Fruit fly (Drosophila melanogaster) whole organism, embryonic: ENCODE measurements around the gene CG15034.

ENCODE experiments used
- Atf6 ChIP-seq: fragments of 200-800 bp; sonication (Bioruptor generic); IDR thresholded peaks from 2 replicates; pipeline ENCODE4 v1.3.6; 2022; ENCODE audit warnings: missing biosample characterization, missing genetic modification characterization
- BEAF-32 ChIP-seq: fragments of 200-800 bp; sonication (Bioruptor generic); optimal IDR thresholded peaks from 3 replicates; lab custom pipeline; 2017; ENCODE audit warnings: missing biosample characterization, missing genetic modification characterization, mild to moderate bottlenecking, moderate library complexity, missing genetic modification reagents
- Blimp-1 ChIP-seq: fragments of 200-800 bp; sonication (Bioruptor generic); optimal IDR thresholded peaks from 3 replicates; lab custom pipeline; 2018; ENCODE audit warnings: missing biosample characterization, missing genetic modification characterization, mild to moderate bottlenecking, moderate library complexity, missing genetic modification reagents
- Bteb2 ChIP-seq: fragments of 200-800 bp; sonication (Bioruptor generic); optimal IDR thresholded peaks from 2 replicates; lab custom pipeline; 2016; ENCODE audit warnings: missing biosample characterization, missing genetic modification characterization
- CG10147 ChIP-seq: fragments of 200-800 bp; sonication (Bioruptor generic); optimal IDR thresholded peaks from 2 replicates; lab custom pipeline; 2019; ENCODE audit warnings: missing biosample characterization, mild to moderate bottlenecking, missing genetic modification characterization, moderate library complexity
- CG11456 ChIP-seq: fragments of 200-800 bp; sonication (Bioruptor generic); IDR thresholded peaks from 3 replicates; pipeline ENCODE4 v1.3.6; 2022; ENCODE audit warnings: missing biosample characterization, missing genetic modification characterization
- CG12391 ChIP-seq: fragments of 200-800 bp; sonication (Bioruptor generic); optimal IDR thresholded peaks from 3 replicates; lab custom pipeline; 2018; ENCODE audit warnings: missing biosample characterization, mild to moderate bottlenecking, missing genetic modification characterization, moderate library complexity
- CG13624 ChIP-seq: fragments of 200-800 bp; sonication (Bioruptor generic); optimal IDR thresholded peaks from 2 replicates; lab custom pipeline; 2016; ENCODE audit warnings: missing biosample characterization, missing genetic modification characterization
- CG15514 ChIP-seq: fragments of 200-800 bp; sonication (Bioruptor generic); optimal IDR thresholded peaks from 3 replicates; lab custom pipeline; 2017; ENCODE audit warnings: missing biosample characterization, missing genetic modification characterization, mild to moderate bottlenecking, moderate library complexity, missing genetic modification reagents
- CG1602 ChIP-seq: fragments of 200-800 bp; sonication (Bioruptor generic); optimal IDR thresholded peaks from 3 replicates; lab custom pipeline; 2016; ENCODE audit warnings: missing biosample characterization, missing genetic modification characterization
- CG1647 ChIP-seq: fragments of 200-800 bp; sonication (Bioruptor generic); optimal IDR thresholded peaks from 3 replicates; lab custom pipeline; 2016; ENCODE audit warnings: missing biosample characterization, missing genetic modification characterization
- CG16779 ChIP-seq: fragments of 200-800 bp; sonication (Bioruptor generic); IDR thresholded peaks from 2 replicates; pipeline ENCODE4 v1.3.6; 2022; ENCODE audit warnings: missing biosample characterization, missing genetic modification characterization
- CG17385 ChIP-seq: fragments of 200-800 bp; sonication (Bioruptor generic); optimal IDR thresholded peaks from 3 replicates; lab custom pipeline; 2018; ENCODE audit warnings: missing biosample characterization, mild to moderate bottlenecking, missing genetic modification characterization
- CG17912 ChIP-seq: fragments of 200-800 bp; sonication (Bioruptor generic); optimal IDR thresholded peaks from 2 replicates; lab custom pipeline; 2018; ENCODE audit warnings: missing biosample characterization, mild to moderate bottlenecking, missing genetic modification characterization
- CG2678 ChIP-seq: fragments of 200-800 bp; sonication (Bioruptor generic); optimal IDR thresholded peaks from 3 replicates; lab custom pipeline; 2019; ENCODE audit warnings: missing biosample characterization, mild to moderate bottlenecking, missing genetic modification characterization, moderate library complexity
- CG34422 ChIP-seq: fragments of 200-800 bp; sonication (Bioruptor generic); IDR thresholded peaks from 3 replicates; pipeline ENCODE4 v1.3.6; 2022; ENCODE audit warnings: missing biosample characterization, missing genetic modification characterization
- CG4360 ChIP-seq: fragments of 200-800 bp; sonication (Bioruptor generic); IDR thresholded peaks from 2 replicates; pipeline ENCODE4 v1.3.6; 2022; ENCODE audit warnings: missing biosample characterization, missing genetic modification characterization
- CG6813 ChIP-seq: fragments of 200-800 bp; sonication (Bioruptor generic); optimal IDR thresholded peaks from 2 replicates; lab custom pipeline; 2017; ENCODE audit warnings: missing biosample characterization, missing genetic modification characterization, mild to moderate bottlenecking, moderate library complexity, missing genetic modification reagents
- CG7928 ChIP-seq: fragments of 200-800 bp; sonication (Bioruptor generic); optimal IDR thresholded peaks from 2 replicates; lab custom pipeline; 2017; ENCODE audit warnings: missing biosample characterization, mild to moderate bottlenecking, missing genetic modification characterization
- CG8281 ChIP-seq: fragments of 200-800 bp; sonication (Bioruptor generic); optimal IDR thresholded peaks from 2 replicates; lab custom pipeline; 2018; ENCODE audit warnings: missing biosample characterization, mild to moderate bottlenecking, missing genetic modification characterization, moderate library complexity
- CG9609 ChIP-seq: fragments of 200-800 bp; sonication (Bioruptor generic); optimal IDR thresholded peaks from 3 replicates; lab custom pipeline; 2016; ENCODE audit warnings: missing biosample characterization, missing genetic modification characterization
- Camta ChIP-seq: fragments of 200-800 bp; sonication (Bioruptor generic); optimal IDR thresholded peaks from 2 replicates; lab custom pipeline; 2016; ENCODE audit warnings: missing biosample characterization, missing genetic modification characterization
- Dbx ChIP-seq: fragments of 200-800 bp; sonication (Bioruptor generic); IDR thresholded peaks from 3 replicates; pipeline ENCODE4 v1.3.6; 2022; ENCODE audit warnings: missing biosample characterization, missing genetic modification characterization
- Dip2 ChIP-seq: fragments of 200-800 bp; sonication (Bioruptor generic); IDR thresholded peaks from 2 replicates; pipeline ENCODE4 v1.3.6; 2022; ENCODE audit warnings: missing biosample characterization, missing genetic modification characterization
- Dll ChIP-seq: fragments of 200-800 bp; sonication (Bioruptor generic); IDR thresholded peaks from 4 replicates; pipeline ENCODE4 v1.3.6; 2022; ENCODE audit warnings: missing biosample characterization, missing genetic modification characterization; ENCODE audit not compliant: partially characterized antibody
- H15 ChIP-seq: fragments of 200-800 bp; sonication (Bioruptor generic); IDR thresholded peaks from 3 replicates; pipeline ENCODE4 v1.3.6; 2022; ENCODE audit warnings: missing biosample characterization, missing genetic modification characterization
- Hand ChIP-seq: fragments of 200-800 bp; sonication (Bioruptor generic); optimal IDR thresholded peaks from 2 replicates; lab custom pipeline; 2017; ENCODE audit warnings: mild to moderate bottlenecking, missing biosample characterization, missing genetic modification reagents, missing genetic modification characterization
- HmgZ ChIP-seq: fragments of 200-800 bp; sonication (Bioruptor generic); optimal IDR thresholded peaks from 2 replicates; lab custom pipeline; 2018; ENCODE audit warnings: missing biosample characterization, mild to moderate bottlenecking, missing genetic modification characterization
- Hr39 ChIP-seq: fragments of >200 bp; optimal IDR thresholded peaks from 2 replicates; lab custom pipeline; 2017
- Hsf ChIP-seq: fragments of 200-800 bp; sonication (Bioruptor generic); optimal IDR thresholded peaks from 3 replicates; lab custom pipeline; 2016; ENCODE audit warnings: missing biosample characterization, missing genetic modification characterization
- Ravus ChIP-seq: fragments of 200-800 bp; sonication (Bioruptor generic); IDR thresholded peaks from 2 replicates; pipeline ENCODE4 v1.3.6; 2022; ENCODE audit warnings: missing biosample characterization, missing genetic modification characterization
- Sin3A ChIP-seq: fragments of >200 bp; optimal IDR thresholded peaks from 2 replicates; lab custom pipeline; 2018
- Stat92E ChIP-seq, 3 experiments: fragments of >200 bp in 2 of 3; fragments of 200-800 bp in 1 of 3; sonication (Bioruptor generic) in 1 of 3; optimal IDR thresholded peaks; 2 replicates each; lab custom pipeline; 2017 to 2019; ENCODE audit warnings: missing biosample characterization in 3 of 3, missing genetic modification characterization in 3 of 3, mild to moderate bottlenecking in 1 of 3, moderate library complexity in 1 of 3
- Vsx1 ChIP-seq: fragments of 200-800 bp; sonication (Bioruptor generic); optimal IDR thresholded peaks from 2 replicates; lab custom pipeline; 2017; ENCODE audit warnings: missing biosample characterization, mild to moderate bottlenecking, missing genetic modification characterization, missing genetic modification reagents
- ara ChIP-seq: fragments of 200-800 bp; sonication (Bioruptor generic); IDR thresholded peaks from 2 replicates; pipeline ENCODE4 v1.3.6; 2022; ENCODE audit warnings: missing biosample characterization, missing genetic modification characterization
- az2 ChIP-seq: fragments of 200-800 bp; sonication (Bioruptor generic); optimal IDR thresholded peaks from 3 replicates; lab custom pipeline; 2016; ENCODE audit warnings: missing biosample characterization, missing genetic modification characterization
- chif ChIP-seq, 2 experiments: fragments of 200-800 bp; sonication (Bioruptor generic); optimal IDR thresholded peaks; 3 replicates each; lab custom pipeline; 2016; ENCODE audit warnings: missing biosample characterization in 2 of 2, missing genetic modification characterization in 2 of 2
- ci ChIP-seq: fragments of 200-800 bp; sonication (Bioruptor generic); IDR thresholded peaks from 3 replicates; pipeline ENCODE4 v1.3.6; 2022; ENCODE audit warnings: missing biosample characterization, missing genetic modification characterization
- croc ChIP-seq: fragments of 200-800 bp; sonication (Bioruptor generic); conservative IDR thresholded peaks from 3 replicates; pipeline ENCODE4 v1.3.6; 2022; ENCODE audit warnings: missing biosample characterization, missing genetic modification characterization
- dati ChIP-seq: fragments of 200-800 bp; sonication (Bioruptor generic); IDR thresholded peaks from 2 replicates; pipeline ENCODE4 v1.3.6; 2022; ENCODE audit warnings: missing biosample characterization, missing genetic modification characterization
- dimm ChIP-seq: fragments of 200-800 bp; sonication (Bioruptor generic); IDR thresholded peaks from 2 replicates; pipeline ENCODE4 v1.3.6; 2022; ENCODE audit warnings: missing biosample characterization, missing genetic modification characterization
- hkb ChIP-seq, 2 experiments: fragments of 200-800 bp in 1 of 2; fragments of >200 bp in 1 of 2; sonication (Bioruptor generic) in 1 of 2; IDR thresholded peaks in 1 of 2; optimal IDR thresholded peaks in 1 of 2; 2 replicates each; pipeline versions ENCODE4 v1.3.6 to Lab custom; 2017 to 2022; ENCODE audit warnings: missing biosample characterization in 1 of 2, missing genetic modification characterization in 1 of 2
- jumu ChIP-seq: fragments of 200-800 bp; sonication (Bioruptor generic); optimal IDR thresholded peaks from 3 replicates; lab custom pipeline; 2016; ENCODE audit warnings: missing biosample characterization, missing genetic modification characterization
- org-1 ChIP-seq: fragments of 200-800 bp; sonication (Bioruptor generic); optimal IDR thresholded peaks from 2 replicates; lab custom pipeline; 2017; ENCODE audit warnings: missing biosample characterization, missing genetic modification characterization
- pita ChIP-seq: fragments of 200-800 bp; sonication (Bioruptor generic); optimal IDR thresholded peaks from 2 replicates; lab custom pipeline; 2017; ENCODE audit warnings: missing biosample characterization, mild to moderate bottlenecking, missing genetic modification characterization
- ranshi ChIP-seq: fragments of 200-800 bp; sonication (Bioruptor generic); IDR thresholded peaks from 2 replicates; pipeline ENCODE4 v1.3.6; 2022; ENCODE audit warnings: missing biosample characterization, missing genetic modification characterization
- sc ChIP-seq, 3 experiments: fragments of >200 bp in 2 of 3; fragments of 200-800 bp in 1 of 3; sonication (Bioruptor generic) in 1 of 3; optimal IDR thresholded peaks; 2 replicates in 2 of 3; 3 replicates in 1 of 3; lab custom pipeline; 2017; ENCODE audit warnings: mild to moderate bottlenecking in 1 of 3, missing biosample characterization in 1 of 3, missing genetic modification characterization in 1 of 3, missing genetic modification reagents in 1 of 3
- shn ChIP-seq: fragments of 200-800 bp; sonication (Bioruptor generic); optimal IDR thresholded peaks from 3 replicates; lab custom pipeline; 2016; ENCODE audit warnings: missing biosample characterization, missing genetic modification characterization
- ttk ChIP-seq: fragments of 200-800 bp; sonication (Bioruptor generic); IDR thresholded peaks from 2 replicates; pipeline ENCODE4 v2.1.2; 2022; ENCODE audit warnings: missing biosample characterization, missing genetic modification characterization
- z ChIP-seq: fragments of 200-800 bp; sonication (Bioruptor generic); IDR thresholded peaks from 3 replicates; pipeline ENCODE4 v1.3.6; 2022; ENCODE audit warnings: missing biosample characterization, missing genetic modification characterization

CG15034 gene

DNA sequence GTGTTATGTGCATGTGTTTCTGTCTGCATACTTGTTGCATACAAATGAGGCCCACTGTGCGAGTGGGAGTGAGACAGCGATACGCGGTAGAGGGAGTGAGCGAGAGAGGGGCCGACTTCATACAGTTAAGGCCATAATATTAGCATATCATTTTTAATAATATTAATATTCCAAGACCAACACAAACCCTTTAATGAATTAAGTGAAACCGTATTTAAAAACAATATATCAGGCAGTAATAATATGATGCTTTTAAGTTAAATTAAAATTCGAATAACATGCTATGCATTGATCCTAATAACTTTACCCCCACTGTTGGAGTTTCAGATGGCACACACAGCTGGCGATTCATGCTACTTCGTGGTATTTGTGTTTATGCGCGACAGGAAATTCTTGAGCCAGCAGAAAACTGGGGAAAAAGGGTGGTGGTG, 22.5 kb downstream of the CG15034 start (continued):
- TF ChIP-seq org-1 (GFP tag; lab: Kevin White, UChicago), result peak; percentile 94
- TF ChIP-seq CG12391 (tag; lab: Kevin White, UChicago), result peak; percentile 98
- peak; percentile 44 for TF ChIP-seq shn
- TF ChIP-seq Hsf (GFP tag; lab: Kevin White, UChicago), result peak; percentile 93
- TF ChIP-seq CG7928 (GFP tag; lab: Kevin White, UChicago), result peak; percentile 69
- peak; percentile 96 for TF ChIP-seq az2 (GFP tag; lab: Kevin White, UChicago)
- TF ChIP-seq pita (GFP tag; lab: Kevin White, UChicago), result no peak
- no peak for TF ChIP-seq Sin3A (lab: Kevin White, UChicago)
- peak; percentile 65 for TF ChIP-seq CG16779
- TF ChIP-seq croc (GFP tag; lab: Robert Waterston, UW), result peak; percentile 95
- peak; percentile 93 for TF ChIP-seq H15 (GFP tag; lab: Robert Waterston, UW)
- peak; percentile 89 for TF ChIP-seq dimm (GFP tag; lab: Robert Waterston, UW)
- TF ChIP-seq Stat92E (GFP tag; optimal IDR thresholded peaks at IDR 0.05; lab: Kevin White, UChicago), result peak in 1 of 3 experiments; percentile 97
- TF ChIP-seq Atf6 (GFP tag; lab: Robert Waterston, UW), result peak; percentile 95
- peak; percentile 72; the same call in 1 of the 2 replicates for TF ChIP-seq dati (GFP tag; lab: Robert Waterston, UW)
- TF ChIP-seq CG6813 (GFP tag; lab: Kevin White, UChicago), result peak; percentile 97
- no peak for TF ChIP-seq hkb (optimal IDR thresholded peaks at IDR 0.05; lab: Kevin White, UChicago)
- TF ChIP-seq hkb (GFP tag; IDR thresholded peaks at IDR 0.05; lab: Robert Waterston, UW), result peak; percentile 97
- peak; percentile 95 for TF ChIP-seq CG1602 (GFP tag; lab: Kevin White, UChicago)
- TF ChIP-seq Dbx, result peak; percentile 88
- TF ChIP-seq Ravus (GFP tag; lab: Robert Waterston, UW), result peak; percentile 79
- peak; percentile 98 for TF ChIP-seq ci (GFP tag; lab: Robert Waterston, UW)
- peak; percentile 87 for TF ChIP-seq CG8281 (tag; lab: Kevin White, UChicago)
- peak; percentile 96 for TF ChIP-seq CG34422 (GFP tag; lab: Robert Waterston, UW)
- TF ChIP-seq Bteb2, result peak; percentile 80
- TF ChIP-seq CG17912 (GFP tag; lab: Kevin White, UChicago), result peak; percentile 65
- peak; percentile 98 for TF ChIP-seq CG2678 (tag; lab: Kevin White, UChicago)
- peak; percentile 92 for TF ChIP-seq Vsx1
- no peak for TF ChIP-seq BEAF-32
- peak; percentile 97 for TF ChIP-seq ara (GFP tag; lab: Robert Waterston, UW)
- peak; percentile 60 for TF ChIP-seq CG13624 (GFP tag; lab: Kevin White, UChicago)
- TF ChIP-seq sc (optimal IDR thresholded peaks at IDR 0.05; lab: Kevin White, UChicago), result no peak
- TF ChIP-seq sc (GFP tag; optimal IDR thresholded peaks at IDR 0.05; lab: Kevin White, UChicago), result peak; percentile 95
- TF ChIP-seq ranshi (GFP tag; lab: Robert Waterston, UW), result peak; percentile 95
- TF ChIP-seq CG4360 (GFP tag; lab: Robert Waterston, UW), result peak; percentile 73
- TF ChIP-seq Dip2, result 0 out of 2 replicates have a peak, but pooled peaks have one; percentile 14
- peak; percentile 78 to 92 for TF ChIP-seq chif (GFP tag; optimal IDR thresholded peaks at IDR 0.05; lab: Kevin White, UChicago)
- peak; percentile 97 for TF ChIP-seq HmgZ (tag; lab: Kevin White, UChicago)
- TF ChIP-seq z (GFP tag; lab: Robert Waterston, UW), result peak; percentile 68; the same call in 2 of the 3 replicates
- TF ChIP-seq ttk (GFP tag; lab: Robert Waterston, UW), result peak; percentile 94
- peak; percentile 74 for TF ChIP-seq Camta (GFP tag; lab: Kevin White, UChicago)
- TF ChIP-seq Hand (GFP tag; lab: Kevin White, UChicago), result peak; percentile 90
- no peak for TF ChIP-seq Dll (GFP tag; lab: Robert Waterston, UW)
- peak; percentile 83 for TF ChIP-seq CG15514 (GFP tag; lab: Kevin White, UChicago)
- TF ChIP-seq Hr39 (lab: Kevin White, UChicago), result no peak
- TF ChIP-seq CG17385 (GFP tag; lab: Kevin White, UChicago), result peak; percentile 94
- peak; percentile 67 for TF ChIP-seq CG9609 (GFP tag; lab: Kevin White, UChicago)
- peak; percentile 75 for TF ChIP-seq jumu (GFP tag; lab: Kevin White, UChicago)
- peak; percentile 97 for TF ChIP-seq Blimp-1
- TF ChIP-seq CG10147 (GFP tag; lab: Kevin White, UChicago), result peak; percentile 95
- peak; percentile 66 for TF ChIP-seq CG1647 (GFP tag; lab: Kevin White, UChicago)
- peak; percentile 88 for TF ChIP-seq CG11456
